Fruit fly (Drosophila melanogaster): ENCODE data around the gene CG10514.

Gene CG10514

dm6 chr3R:25281165-25281564 lies 1.5 kb upstream of the CG10514 start, which contains the start of gene CG11892 (continued):
- TF ChIP-seq ab (GFP tag; optimal IDR thresholded peaks at IDR 0.05) (no peak), pros (GFP tag; optimal IDR thresholded peaks at IDR 0.05) (no peak), Adf1 (GFP tag; IDR thresholded peaks at IDR 0.05) (no peak), zen2 (GFP tag; IDR thresholded peaks at IDR 0.05; ENCODE audit: partially characterized antibody) (no peak), CG8924 (tag; optimal IDR thresholded peaks at IDR 0.05) (no peak), Antp (GFP tag; optimal IDR thresholded peaks at IDR 0.05) (no peak), CG5245 (GFP tag; optimal IDR thresholded peaks at IDR 0.05) (no peak), scrt (GFP tag; optimal IDR thresholded peaks at IDR 0.05) (peak; percentile 68), CG3407 (GFP tag; optimal IDR thresholded peaks at IDR 0.05) (peak; percentile 42), CG1647 (GFP tag; optimal IDR thresholded peaks at IDR 0.05) (no peak), cg (GFP tag; optimal IDR thresholded peaks at IDR 0.05) (no peak), CG13624 (GFP tag; optimal IDR thresholded peaks at IDR 0.05) (no peak), gem (tag; optimal IDR thresholded peaks at IDR 0.05) (peak; percentile 53), C15 (GFP tag; IDR thresholded peaks at IDR 0.05) (0 out of 3 replicates have a peak, but pooled peaks have one; percentile 32), Hr51 (GFP tag; optimal IDR thresholded peaks at IDR 0.05) (no peak), ERR (GFP tag; optimal IDR thresholded peaks at IDR 0.05) (no peak), vvl (GFP tag; IDR thresholded peaks at IDR 0.05) (no peak), tna (GFP tag; IDR thresholded peaks at IDR 0.05; ENCODE audit: partially characterized antibody) (no peak), yki (optimal IDR thresholded peaks at IDR 0.05) (no peak), H15 (GFP tag; IDR thresholded peaks at IDR 0.05) (no peak), CG14710 (tag; optimal IDR thresholded peaks at IDR 0.05) (no peak), wdn (GFP tag; IDR thresholded peaks at IDR 0.05) (no peak), CG17361 (GFP tag; IDR thresholded peaks at IDR 0.05) (no peak), HLH3B (GFP tag; IDR thresholded peaks at IDR 0.05) (no peak), CG9727 (GFP tag; optimal IDR thresholded peaks at IDR 0.05) (no peak), Bgb (GFP tag; IDR thresholded peaks at IDR 0.05; ENCODE audit: partially characterized antibody) (no peak), Gsc (GFP tag; IDR thresholded peaks at IDR 0.05) (no peak), Drgx (GFP tag; IDR thresholded peaks at IDR 0.05) (no peak), croc (GFP tag; conservative IDR thresholded peaks at IDR 0.05) (no peak), CG8089 (GFP tag; optimal IDR thresholded peaks at IDR 0.05) (no peak), disco-r (GFP tag; optimal IDR thresholded peaks at IDR 0.05) (no peak), NK7.1 (GFP tag; optimal IDR thresholded peaks at IDR 0.05) (no peak), Vsx1 (GFP tag; optimal IDR thresholded peaks at IDR 0.05) (peak; percentile 45), CG18262 (tag; optimal IDR thresholded peaks at IDR 0.05) (no peak), Dbx (GFP tag; IDR thresholded peaks at IDR 0.05) (no peak), CG12391 (tag; optimal IDR thresholded peaks at IDR 0.05) (no peak), odd (GFP tag; optimal IDR thresholded peaks at IDR 0.05) (peak; percentile 66), CG4707 (GFP tag; optimal IDR thresholded peaks at IDR 0.05) (peak; percentile 39), BtbVII (GFP tag; optimal IDR thresholded peaks at IDR 0.05) (peak; percentile 52), CG15073 (GFP tag; optimal IDR thresholded peaks at IDR 0.05) (no peak), tx (GFP tag; optimal IDR thresholded peaks at IDR 0.05) (no peak), ara (GFP tag; IDR thresholded peaks at IDR 0.05) (0 out of 2 replicates have a peak, but pooled peaks have one; percentile 43), pan (optimal IDR thresholded peaks at IDR 0.05) (no peak), pan (GFP tag; optimal IDR thresholded peaks at IDR 0.05 in 1 of 2, IDR thresholded peaks at IDR 0.05 in 1 of 2) (no peak), CG31441 (GFP tag; IDR thresholded peaks at IDR 0.05) (no peak), sd (tag; optimal IDR thresholded peaks at IDR 0.05) (peak; percentile 31), NfI (GFP tag; optimal IDR thresholded peaks at IDR 0.05) (peak; percentile 41), CG12104 (GFP tag; optimal IDR thresholded peaks at IDR 0.05) (peak; percentile 38), HmgZ (tag; optimal IDR thresholded peaks at IDR 0.05) (peak; percentile 32), Oli (tag; optimal IDR thresholded peaks at IDR 0.05) (no peak), vfl (GFP tag; optimal IDR thresholded peaks at IDR 0.05) (no peak), CG11085 (GFP tag; IDR thresholded peaks at IDR 0.05) (no peak)
